Worm (Caenorhabditis elegans): ENCODE results near the gene str-185.

str-185 gene

ce11 chrIV:4465184-4465583 lies 35.4 kb upstream of the str-185 start, which contains the start of gene M01H9.5:
Gene M01H9.5, plus strand, starts transcription at chrIV:4465484.
- TF ChIP-seq T07F8.4 (tag; optimal IDR thresholded peaks at IDR 0.05) (no peak), cebp-2 (GFP tag; IDR thresholded peaks at IDR 0.05) (no peak), hlh-12 (tag; optimal IDR thresholded peaks at IDR 0.05) (no peak), lin-54 (GFP tag; optimal IDR thresholded peaks at IDR 0.05) (no peak), snpc-1.1 (tag; optimal IDR thresholded peaks at IDR 0.05; ENCODE audit: insufficient read depth) (no peak), bed-1 (GFP tag; IDR thresholded peaks at IDR 0.05) (no peak), Y67H2A.10 (GFP tag; conservative IDR thresholded peaks at IDR 0.05) (no peak), ztf-25 (GFP tag; IDR thresholded peaks at IDR 0.05) (no peak)

ce11 chrIV:4463132-4463531 lies 33.3 kb upstream of the str-185 start, which contains the start of gene M01H9.2:
Gene M01H9.2, minus strand, starts transcription at chrIV:4463232.
- TF ChIP-seq B0035.1 (tag; optimal IDR thresholded peaks at IDR 0.05) = no peak
- TF ChIP-seq hmg-1.2 (GFP tag; IDR thresholded peaks at IDR 0.05) = peak; percentile 39; the same call in 1 of the 2 replicates
- TF ChIP-seq egl-18 (GFP tag; IDR thresholded peaks at IDR 0.05) = no peak
- no peak for TF ChIP-seq madf-8 (GFP tag; conservative IDR thresholded peaks at IDR 0.05)
- no peak for TF ChIP-seq xnd-1 (tag; optimal IDR thresholded peaks at IDR 0.05)
- no peak for TF ChIP-seq snpc-1.3 (tag; optimal IDR thresholded peaks at IDR 0.05; ENCODE audit: insufficient read depth)

ce11 chrIV:4459342-4459741 lies 29.5 kb upstream of the str-185 start:
- TF ChIP-seq attf-5 (GFP tag; optimal IDR thresholded peaks at IDR 0.05) (no peak), egl-18 (GFP tag; IDR thresholded peaks at IDR 0.05) (0 out of 2 replicates have a peak, but pooled peaks have one; percentile 60), nfyb-1 (GFP tag; IDR thresholded peaks at IDR 0.05) (0 out of 2 replicates have a peak, but pooled peaks have one; percentile 41)

- TF ChIP-seq dpl-1 (GFP tag; optimal IDR thresholded peaks at IDR 0.05) (no peak), attf-5 (GFP tag; optimal IDR thresholded peaks at IDR 0.05) (no peak), unc-62 (GFP tag; optimal IDR thresholded peaks at IDR 0.05) (no peak), lsl-1 (GFP tag; optimal IDR thresholded peaks at IDR 0.05) (no peak), efl-1 (GFP tag; optimal IDR thresholded peaks at IDR 0.05) (no peak), hsf-1 (GFP tag; IDR thresholded peaks at IDR 0.05) (no peak)
Measured at ce11 chrIV:4456658-4457057, 26.9 kb upstream of the str-185 start.

ce11 chrIV:4454330-4455173 lies 24.8 kb upstream of the str-185 start, which contains the start of gene R08C7.11:
Gene R08C7.11, minus strand, starts transcription at chrIV:4454937.
- TF ChIP-seq attf-3 (GFP tag; conservative IDR thresholded peaks at IDR 0.05) (no peak), F57A8.1 (GFP tag; optimal IDR thresholded peaks at IDR 0.05) (no peak), madf-10 (tag; optimal IDR thresholded peaks at IDR 0.05) (no peak), F22D6.2 (tag; optimal IDR thresholded peaks at IDR 0.05) (no peak), pha-4 (tag; optimal IDR thresholded peaks at IDR 0.05) (no peak), die-1 (tag; optimal IDR thresholded peaks at IDR 0.05) (no peak), nhr-179 (tag; optimal IDR thresholded peaks at IDR 0.05) (no peak), madf-6 (GFP tag; IDR thresholded peaks at IDR 0.05) (no peak), snpc-4 (GFP tag; optimal IDR thresholded peaks at IDR 0.05) (no peak), snpc-4 (tag; optimal IDR thresholded peaks at IDR 0.05) (peak in 1 of 4 experiments; percentile 28), akir-1 (GFP tag; optimal IDR thresholded peaks at IDR 0.05) (no peak), repo-1 (tag; optimal IDR thresholded peaks at IDR 0.05) (no peak), madf-8 (GFP tag; conservative IDR thresholded peaks at IDR 0.05) (no peak), dpff-1 (tag; optimal IDR thresholded peaks at IDR 0.05) (no peak), zim-3 (tag; optimal IDR thresholded peaks at IDR 0.05) (no peak), mes-4 (tag; optimal IDR thresholded peaks at IDR 0.05) (no peak), gei-17 (GFP tag; optimal IDR thresholded peaks at IDR 0.05) (no peak), ceh-79 (tag; optimal IDR thresholded peaks at IDR 0.05) (no peak), snpc-1.3 (tag; optimal IDR thresholded peaks at IDR 0.05; ENCODE audit: insufficient read depth) (no peak), athp-1 (tag; optimal IDR thresholded peaks at IDR 0.05) (no peak), ztf-25 (GFP tag; IDR thresholded peaks at IDR 0.05) (no peak), ztf-18 (tag; optimal IDR thresholded peaks at IDR 0.05) (no peak), hlh-26 (GFP tag; conservative IDR thresholded peaks at IDR 0.05) (no peak)
